Worm (Caenorhabditis elegans) whole organism, L3 larva: Measurements from ENCODE around the gene arl-6.

Experiments used
- R02D3.7 ChIP-seq: fragments of 150-350 bp; optimal IDR thresholded peaks from 2 replicates; lab custom pipeline; 2014; ENCODE audit warnings: missing biosample characterization, missing genetic modification characterization
- aly-2 ChIP-seq: fragments of 150-350 bp; optimal IDR thresholded peaks from 2 replicates; lab custom pipeline; 2014; ENCODE audit warnings: missing biosample characterization, missing genetic modification characterization
- ceh-28 ChIP-seq: fragments of 150-350 bp; optimal IDR thresholded peaks from 2 replicates; lab custom pipeline; 2014; ENCODE audit warnings: missing biosample characterization, missing genetic modification reagents, missing genetic modification characterization
- ceh-82 ChIP-seq: fragments of 150-350 bp; optimal IDR thresholded peaks from 2 replicates; lab custom pipeline; 2014; ENCODE audit warnings: missing biosample characterization, missing genetic modification characterization
- ceh-9 ChIP-seq: sonication (generic microtip); optimal IDR thresholded peaks from 2 replicates; lab custom pipeline; 2018; ENCODE audit warnings: missing biosample characterization, missing genetic modification characterization
- daf-12 ChIP-seq: fragments of 150-350 bp; optimal IDR thresholded peaks from 2 replicates; lab custom pipeline; 2014; ENCODE audit warnings: missing biosample characterization, missing genetic modification reagents, missing genetic modification characterization
- egl-27 ChIP-seq: sonication (generic microtip); optimal IDR thresholded peaks from 4 replicates; lab custom pipeline; 2017; ENCODE audit warnings: missing biosample characterization, missing genetic modification reagents, missing genetic modification characterization
- fos-1 ChIP-seq: fragments of 150-350 bp; optimal IDR thresholded peaks from 2 replicates; lab custom pipeline; 2014; ENCODE audit warnings: missing biosample characterization, missing genetic modification characterization
- jun-1 ChIP-seq: fragments of 150-350 bp; optimal IDR thresholded peaks from 2 replicates; lab custom pipeline; 2014; ENCODE audit warnings: missing biosample characterization, missing genetic modification reagents, missing genetic modification characterization
- lin-15B ChIP-seq: fragments of 150-350 bp; optimal IDR thresholded peaks from 2 replicates; lab custom pipeline; 2014; ENCODE audit warnings: missing biosample characterization, missing genetic modification characterization
- lsy-12 ChIP-seq: sonication (generic microtip); optimal IDR thresholded peaks from 2 replicates; lab custom pipeline; 2016; ENCODE audit warnings: mild to moderate bottlenecking, missing genetic modification characterization, missing compliant biosample characterization
- mdl-1 ChIP-seq: fragments of 150-350 bp; optimal IDR thresholded peaks from 2 replicates; lab custom pipeline; 2014; ENCODE audit warnings: missing biosample characterization, missing genetic modification characterization
- nfya-1 ChIP-seq: sonication (generic microtip); optimal IDR thresholded peaks from 2 replicates; lab custom pipeline; 2017; ENCODE audit warnings: missing genetic modification characterization, mild to moderate bottlenecking, missing compliant biosample characterization, antibody characterized with exemption, moderate library complexity; ENCODE audit not compliant: insufficient read depth
- nhr-11 ChIP-seq: fragments of 150-350 bp; optimal IDR thresholded peaks from 2 replicates; lab custom pipeline; 2014; ENCODE audit warnings: missing biosample characterization, missing genetic modification characterization
- nhr-12 ChIP-seq: fragments of 150-350 bp; optimal IDR thresholded peaks from 2 replicates; lab custom pipeline; 2014; ENCODE audit warnings: missing biosample characterization, missing genetic modification characterization
- nhr-23 ChIP-seq: fragments of 150-350 bp; optimal IDR thresholded peaks from 2 replicates; lab custom pipeline; 2014; ENCODE audit warnings: missing biosample characterization, missing genetic modification reagents, missing genetic modification characterization
- nhr-237 ChIP-seq: fragments of 150-350 bp; optimal IDR thresholded peaks from 2 replicates; lab custom pipeline; 2014; ENCODE audit warnings: missing biosample characterization, missing genetic modification characterization
- nhr-25 ChIP-seq: sonication (generic microtip); optimal IDR thresholded peaks from 2 replicates; lab custom pipeline; 2017; ENCODE audit warnings: missing biosample characterization, missing genetic modification characterization
- nhr-28 ChIP-seq: fragments of 150-350 bp; optimal IDR thresholded peaks from 2 replicates; lab custom pipeline; 2014; ENCODE audit warnings: missing biosample characterization, missing genetic modification characterization
- nhr-43 ChIP-seq: sonication (generic microtip); optimal IDR thresholded peaks from 2 replicates; lab custom pipeline; 2016; ENCODE audit warnings: mild to moderate bottlenecking, missing genetic modification characterization, missing compliant biosample characterization; ENCODE audit not compliant: poor library complexity, severe bottlenecking
- nhr-67 ChIP-seq: fragments of 150-350 bp; optimal IDR thresholded peaks from 2 replicates; lab custom pipeline; 2014; ENCODE audit warnings: missing biosample characterization, missing genetic modification characterization
- nhr-77 ChIP-seq: fragments of 150-350 bp; optimal IDR thresholded peaks from 2 replicates; lab custom pipeline; 2014; ENCODE audit warnings: missing biosample characterization, missing genetic modification characterization
- pha-4 ChIP-seq: fragments of 150-350 bp; optimal IDR thresholded peaks from 2 replicates; lab custom pipeline; 2014; ENCODE audit warnings: missing biosample characterization, missing genetic modification reagents, missing genetic modification characterization
- pqm-1 ChIP-seq: fragments of 150-350 bp; optimal IDR thresholded peaks from 2 replicates; lab custom pipeline; 2017; ENCODE audit warnings: missing biosample characterization, missing genetic modification characterization, inconsistent platforms
- sea-2 ChIP-seq: fragments of 150-350 bp; sonication (generic microtip); optimal IDR thresholded peaks from 4 replicates; lab custom pipeline; 2014; ENCODE audit warnings: missing biosample characterization, missing genetic modification reagents, missing genetic modification characterization
- skn-1 ChIP-seq: fragments of 150-350 bp; optimal IDR thresholded peaks from 2 replicates; lab custom pipeline; 2014; ENCODE audit warnings: missing biosample characterization, missing genetic modification characterization
- snpc-4 ChIP-seq: fragments of 150-350 bp; optimal IDR thresholded peaks from 2 replicates; lab custom pipeline; 2014; ENCODE audit warnings: missing biosample characterization, missing genetic modification characterization
- tbx-2 ChIP-seq: sonication (generic microtip); optimal IDR thresholded peaks from 2 replicates; lab custom pipeline; 2016; ENCODE audit warnings: mild to moderate bottlenecking, missing genetic modification characterization, missing compliant biosample characterization
- unc-62 ChIP-seq: fragments of 150-350 bp; sonication (generic microtip); optimal IDR thresholded peaks from 4 replicates; lab custom pipeline; 2014; ENCODE audit warnings: missing biosample characterization, missing genetic modification reagents, missing genetic modification characterization
- zag-1 ChIP-seq: fragments of 150-350 bp; optimal IDR thresholded peaks from 2 replicates; lab custom pipeline; 2014; ENCODE audit warnings: missing biosample characterization, missing genetic modification characterization
- ztf-11 ChIP-seq: fragments of 150-350 bp; optimal IDR thresholded peaks from 2 replicates; lab custom pipeline; 2014; ENCODE audit warnings: missing biosample characterization, missing genetic modification characterization
- ztf-4 ChIP-seq: fragments of 150-350 bp; optimal IDR thresholded peaks from 2 replicates; lab custom pipeline; 2014; ENCODE audit warnings: missing biosample characterization, missing genetic modification characterization

arl-6 gene

DNA sequence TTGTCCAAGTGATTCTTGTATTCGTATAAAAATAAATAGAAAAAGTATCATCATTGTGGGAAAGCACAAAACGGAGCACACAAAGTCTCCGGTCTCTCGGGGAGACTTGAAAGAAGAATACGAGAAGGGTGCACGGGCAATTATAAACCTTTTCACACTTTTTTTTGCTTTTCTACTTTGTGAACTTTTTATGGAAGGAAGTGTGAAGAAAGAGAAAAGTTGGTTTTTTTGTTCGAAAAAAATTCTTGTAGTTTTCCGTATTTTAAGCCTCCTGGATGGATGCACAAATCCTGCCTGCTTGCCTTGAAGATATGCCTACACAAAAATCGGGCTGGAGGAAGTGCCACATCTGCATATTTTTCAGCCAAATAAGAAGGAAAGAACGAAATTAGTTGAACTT is 36.6 kb downstream of the arl-6 start, which contains the start of gene B0393.7:
TSS of gene B0393.7 (minus strand) at position 101 of the 400 bp plus-strand sequence.
- no peak for TF ChIP-seq ceh-28 (tag; lab: Kevin White, UChicago)
- TF ChIP-seq nhr-11 (tag; lab: Kevin White, UChicago) = no peak
- no peak for TF ChIP-seq ztf-4 (tag; lab: Kevin White, UChicago)
- no peak for TF ChIP-seq mdl-1 (tag; lab: Kevin White, UChicago)
- TF ChIP-seq daf-12 = no peak
- TF ChIP-seq jun-1 (tag; lab: Kevin White, UChicago) = no peak
- TF ChIP-seq nfya-1 (tag; lab: Kevin White, UChicago) = no peak
- TF ChIP-seq lin-15B (tag; lab: Kevin White, UChicago) = no peak
- TF ChIP-seq snpc-4 (tag; lab: Kevin White, UChicago) = no peak
- no peak for TF ChIP-seq nhr-12
- no peak for TF ChIP-seq lsy-12
- no peak for TF ChIP-seq pqm-1 (tag; lab: Kevin White, UChicago)
- TF ChIP-seq zag-1 (tag; lab: Kevin White, UChicago) = no peak
- no peak for TF ChIP-seq tbx-2 (tag; lab: Kevin White, UChicago)
- no peak for TF ChIP-seq nhr-43 (tag; lab: Kevin White, UChicago)
- TF ChIP-seq nhr-67 = no peak
- TF ChIP-seq ceh-9 (tag; lab: Kevin White, UChicago) = no peak
- TF ChIP-seq skn-1 (tag; lab: Kevin White, UChicago) = no peak
- no peak for TF ChIP-seq nhr-28 (tag; lab: Kevin White, UChicago)
- no peak for TF ChIP-seq nhr-25
- TF ChIP-seq, all 47 proteins: peak for 0

DNA sequence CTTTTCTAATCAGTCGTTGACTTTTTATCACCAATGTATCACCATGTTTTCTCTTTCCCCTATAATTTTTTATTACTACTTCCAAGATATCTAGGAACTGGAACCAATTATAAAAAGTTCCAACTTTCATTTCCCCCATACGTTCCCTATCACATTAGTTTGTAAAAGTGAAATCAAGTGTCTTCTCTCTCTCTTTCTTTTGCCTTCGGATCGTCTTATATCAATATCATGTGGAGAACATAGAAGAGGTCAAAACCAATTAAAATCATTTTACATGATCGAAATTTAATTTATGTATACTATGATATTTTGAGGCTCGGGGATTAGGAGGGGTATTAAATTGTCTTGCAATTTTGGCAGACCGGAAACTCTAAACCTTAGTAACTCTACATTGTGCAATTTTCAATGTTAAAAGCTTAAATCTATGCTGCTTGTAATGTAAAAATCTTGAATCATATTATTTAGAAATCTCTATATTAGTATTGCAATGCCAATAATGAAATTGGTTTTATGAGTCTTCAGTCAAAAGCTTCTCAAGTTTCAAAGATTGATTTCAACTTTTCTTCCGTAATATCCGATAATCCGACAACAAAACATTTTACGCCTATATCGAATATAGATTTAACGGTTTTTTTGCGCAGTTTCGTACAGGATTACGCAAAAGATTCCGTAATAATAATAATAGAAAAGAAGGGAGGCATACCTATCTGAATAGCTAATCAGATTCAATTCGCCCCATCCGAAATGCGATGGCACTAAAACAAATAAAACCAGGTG is 46.6 kb downstream of the arl-6 start:
- no peak for TF ChIP-seq fos-1 (tag; lab: Kevin White, UChicago)
- TF ChIP-seq R02D3.7 (tag; lab: Kevin White, UChicago) = no peak
- no peak for TF ChIP-seq snpc-4 (tag; lab: Kevin White, UChicago)
- no peak for TF ChIP-seq ceh-9 (tag; lab: Kevin White, UChicago)
- TF ChIP-seq nhr-77 (tag; lab: Kevin White, UChicago) = no peak
- no peak for TF ChIP-seq ztf-11
- TF ChIP-seq egl-27 (tag; lab: Kevin White, UChicago) = no peak
- no peak for TF ChIP-seq nhr-237 (tag; lab: Kevin White, UChicago)
- no peak for TF ChIP-seq skn-1 (tag; lab: Kevin White, UChicago)
- no peak for TF ChIP-seq jun-1 (tag; lab: Kevin White, UChicago)
- no peak for TF ChIP-seq zag-1 (tag; lab: Kevin White, UChicago)
- TF ChIP-seq lsy-12 = no peak

DNA sequence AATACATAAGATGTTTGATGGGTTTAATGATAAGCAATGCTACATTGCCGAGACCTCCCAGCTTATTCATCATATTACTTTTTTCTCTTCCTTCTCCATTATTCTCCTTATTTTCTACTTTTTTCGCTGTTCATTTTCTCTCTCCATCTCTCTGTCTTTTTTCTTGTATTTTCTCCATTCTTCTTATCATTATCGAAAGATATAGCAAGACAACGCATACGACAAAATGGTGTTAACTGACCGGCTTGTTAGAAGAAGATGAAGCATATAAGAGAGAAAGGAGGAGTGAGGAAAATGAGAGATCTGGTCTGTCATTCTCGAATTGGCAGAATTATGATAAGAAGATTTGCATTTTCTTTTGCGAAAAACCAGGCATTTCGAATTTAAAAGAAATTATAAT is 47.8 kb downstream of the arl-6 start:
- TF ChIP-seq aly-2 = no peak

DNA sequence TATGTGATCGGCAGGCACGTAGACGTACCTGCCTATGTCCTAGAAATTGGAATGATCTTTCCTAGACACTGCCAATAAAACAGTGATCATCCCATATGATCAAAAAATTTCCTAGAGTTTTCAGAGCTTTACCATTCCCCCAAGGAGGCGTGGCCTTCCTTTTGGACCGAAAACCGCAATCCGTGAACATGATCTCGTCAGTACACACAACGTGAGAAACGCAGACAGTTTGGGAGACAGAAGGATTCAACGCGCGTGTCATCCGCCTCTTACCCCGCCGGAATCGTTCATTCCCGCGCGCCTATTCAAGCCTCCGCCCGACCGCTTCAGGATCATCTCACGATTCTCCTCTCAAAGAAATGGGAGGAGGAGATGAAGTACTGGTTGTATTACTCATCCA is 49.2 kb downstream of the arl-6 start, which contains the start of gene B0393.5:
TSS of gene B0393.5 (plus strand) at position 301 of the 400 bp plus-strand sequence.
- TF ChIP-seq nhr-12 = no peak
- TF ChIP-seq nhr-77 (tag; lab: Kevin White, UChicago) = no peak
- no peak for TF ChIP-seq mdl-1 (tag; lab: Kevin White, UChicago)
- TF ChIP-seq nhr-67 = no peak
- no peak for TF ChIP-seq nhr-237 (tag; lab: Kevin White, UChicago)
- no peak for TF ChIP-seq nhr-28 (tag; lab: Kevin White, UChicago)
- TF ChIP-seq unc-62 (GFP tag; lab: Kevin White, UChicago) = no peak
- TF ChIP-seq nhr-23 (tag; lab: Kevin White, UChicago) = no peak
- TF ChIP-seq ceh-82 (tag; lab: Kevin White, UChicago) = no peak
- TF ChIP-seq sea-2 (GFP tag; lab: Kevin White, UChicago) = no peak
- TF ChIP-seq lin-15B (tag; lab: Kevin White, UChicago) = no peak
- TF ChIP-seq nhr-25 = no peak
- no peak for TF ChIP-seq pha-4 (tag; lab: Kevin White, UChicago)
- no peak for TF ChIP-seq skn-1 (tag; lab: Kevin White, UChicago)
- no peak for TF ChIP-seq nhr-43 (tag; lab: Kevin White, UChicago)
- TF ChIP-seq jun-1 (tag; lab: Kevin White, UChicago) = no peak
- no peak for TF ChIP-seq daf-12
- no peak for TF ChIP-seq ztf-11
- no peak for TF ChIP-seq pqm-1 (tag; lab: Kevin White, UChicago)
- no peak for TF ChIP-seq R02D3.7 (tag; lab: Kevin White, UChicago)
